Fruit fly (Drosophila melanogaster) whole organism, adult: Measurements from ENCODE around the gene Bdbt.

Experiments
- CG11617 ChIP-seq: fragments of 200-800 bp; sonication (Bioruptor generic); optimal IDR thresholded peaks from 2 replicates; lab custom pipeline; 2017; ENCODE audit warnings: mild to moderate bottlenecking, missing biosample characterization, missing genetic modification reagents, missing genetic modification characterization
- CG12768 ChIP-seq: fragments of 200-800 bp; sonication (Bioruptor generic); optimal IDR thresholded peaks from 2 replicates; lab custom pipeline; 2017; ENCODE audit warnings: missing biosample characterization, missing genetic modification characterization, mild to moderate bottlenecking, moderate library complexity, missing genetic modification reagents
- CG14711 ChIP-seq: fragments of 200-800 bp; sonication (Bioruptor generic); optimal IDR thresholded peaks from 2 replicates; lab custom pipeline; 2018; ENCODE audit warnings: missing biosample characterization, mild to moderate bottlenecking, missing genetic modification characterization, moderate library complexity
- CG1620 ChIP-seq: fragments of 200-800 bp; sonication (Bioruptor generic); optimal IDR thresholded peaks from 2 replicates; lab custom pipeline; 2016; ENCODE audit warnings: missing biosample characterization, missing genetic modification characterization
- CG33017 ChIP-seq: fragments of 200-800 bp; sonication (Bioruptor generic); optimal IDR thresholded peaks from 2 replicates; lab custom pipeline; 2018; ENCODE audit warnings: missing biosample characterization, mild to moderate bottlenecking, missing genetic modification characterization, moderate library complexity
- CG5204 ChIP-seq: fragments of 200-800 bp; sonication (Bioruptor generic); optimal IDR thresholded peaks from 2 replicates; lab custom pipeline; 2016; ENCODE audit warnings: missing biosample characterization, missing genetic modification characterization
- CG7045 ChIP-seq: fragments of 200-800 bp; sonication (Bioruptor generic); optimal IDR thresholded peaks from 2 replicates; lab custom pipeline; 2017; ENCODE audit warnings: missing biosample characterization, mild to moderate bottlenecking, missing genetic modification characterization
- CG7101 ChIP-seq: fragments of 200-800 bp; sonication (Bioruptor generic); optimal IDR thresholded peaks from 2 replicates; lab custom pipeline; 2018; ENCODE audit warnings: missing biosample characterization, mild to moderate bottlenecking, missing genetic modification characterization, moderate library complexity
- Clk ChIP-seq: fragments of 200-800 bp; sonication (Bioruptor generic); optimal IDR thresholded peaks from 2 replicates; lab custom pipeline; 2017; ENCODE audit warnings: missing biosample characterization, missing genetic modification characterization
- Crg-1 ChIP-seq: fragments of 200-800 bp; sonication (Bioruptor generic); optimal IDR thresholded peaks from 2 replicates; lab custom pipeline; 2016; ENCODE audit warnings: missing biosample characterization, missing genetic modification characterization
- Hr96 ChIP-seq: fragments of 200-800 bp; sonication (Bioruptor generic); optimal IDR thresholded peaks from 2 replicates; lab custom pipeline; 2016; ENCODE audit warnings: missing biosample characterization, missing genetic modification characterization
- Mnt ChIP-seq: fragments of 200-800 bp; sonication (Bioruptor generic); optimal IDR thresholded peaks from 2 replicates; lab custom pipeline; 2016; ENCODE audit warnings: missing biosample characterization, mild to moderate bottlenecking, missing genetic modification characterization
- bab1 ChIP-seq: fragments of 200-800 bp; sonication (Bioruptor generic); optimal IDR thresholded peaks from 3 replicates; lab custom pipeline; 2019; ENCODE audit warnings: missing biosample characterization, mild to moderate bottlenecking, missing genetic modification characterization, moderate library complexity
- cic ChIP-seq: fragments of 200-800 bp; sonication (Bioruptor generic); optimal IDR thresholded peaks from 2 replicates; lab custom pipeline; 2017; ENCODE audit warnings: missing biosample characterization, mild to moderate bottlenecking, missing genetic modification characterization, moderate library complexity
- cnc ChIP-seq, 2 experiments: fragments of >200 bp; optimal IDR thresholded peaks; 2 replicates each; lab custom pipeline; 2017
- kay ChIP-seq: fragments of 200-800 bp; sonication (Bioruptor generic); peaks from one replicate; lab custom pipeline; 2016; ENCODE audit warnings: missing biosample characterization, missing genetic modification characterization, borderline replicate concordance
- ovo ChIP-seq: fragments of 200-800 bp; sonication (Bioruptor generic); optimal IDR thresholded peaks from 2 replicates; lab custom pipeline; 2016; ENCODE audit warnings: missing biosample characterization, missing genetic modification characterization
- pad ChIP-seq: fragments of 200-800 bp; sonication (Bioruptor generic); optimal IDR thresholded peaks from 3 replicates; lab custom pipeline; 2017; ENCODE audit warnings: missing biosample characterization, missing genetic modification characterization, mild to moderate bottlenecking, moderate library complexity, missing genetic modification reagents
- tj ChIP-seq: fragments of 200-800 bp; sonication (Bioruptor generic); optimal IDR thresholded peaks from 3 replicates; lab custom pipeline; 2017; ENCODE audit warnings: missing biosample characterization, mild to moderate bottlenecking, missing genetic modification characterization, moderate library complexity
- toe ChIP-seq: fragments of 200-800 bp; sonication (Bioruptor generic); optimal IDR thresholded peaks from 2 replicates; lab custom pipeline; 2016; ENCODE audit warnings: missing biosample characterization, missing genetic modification characterization

The Bdbt gene

dm6 chr3R:21089416-21089815, 29.2 kb downstream of the Bdbt start:
- TF ChIP-seq Hr96 (GFP tag; lab: Kevin White, UChicago) = no peak
- no peak for TF ChIP-seq CG33017
- TF ChIP-seq tj = peak; percentile 31
- no peak for TF ChIP-seq Clk (GFP tag; lab: Kevin White, UChicago)
- no peak for TF ChIP-seq Mnt

dm6 chr3R:21084979-21085378, 33.7 kb downstream of the Bdbt start:
- TF ChIP-seq Mnt (no peak), CG5204 (GFP tag; lab: Kevin White, UChicago) (no peak)

dm6 chr3R:21080876-21081586, 37.6 kb downstream of the Bdbt start, which contains the start of gene HHEX:
TSS of gene HHEX (minus strand) at chr3R:21080926.
- no peak for TF ChIP-seq cic (GFP tag; lab: Kevin White, UChicago)
- no peak for TF ChIP-seq CG14711
- no peak for TF ChIP-seq cnc (optimal IDR thresholded peaks at IDR 0.05; lab: Kevin White, UChicago)
- no peak for TF ChIP-seq CG1620
- TF ChIP-seq CG7101 (tag; lab: Kevin White, UChicago) = no peak
- no peak for TF ChIP-seq CG7045 (GFP tag; lab: Kevin White, UChicago)
- no peak for TF ChIP-seq CG33017
- no peak for TF ChIP-seq Mnt
- no peak for TF ChIP-seq tj
- no peak for TF ChIP-seq kay
- no peak for TF ChIP-seq toe (GFP tag; lab: Kevin White, UChicago)
- no peak for TF ChIP-seq CG5204 (GFP tag; lab: Kevin White, UChicago)
- TF ChIP-seq Hr96 (GFP tag; lab: Kevin White, UChicago) = no peak
- no peak for TF ChIP-seq bab1 (GFP tag; lab: Kevin White, UChicago)
- no peak for TF ChIP-seq ovo (GFP tag; lab: Kevin White, UChicago)
- TF ChIP-seq Crg-1 = no peak
- no peak for TF ChIP-seq CG12768 (GFP tag; lab: Kevin White, UChicago)
- TF ChIP-seq pad (GFP tag; lab: Kevin White, UChicago) = no peak
- TF ChIP-seq Clk (GFP tag; lab: Kevin White, UChicago) = no peak
- TF ChIP-seq CG11617 (GFP tag; lab: Kevin White, UChicago) = no peak

dm6 chr3R:21078958-21079357, 39.7 kb downstream of the Bdbt start:
- TF ChIP-seq cic (GFP tag; lab: Kevin White, UChicago) = no peak
- no peak for TF ChIP-seq Hr96 (GFP tag; lab: Kevin White, UChicago)
- no peak for TF ChIP-seq CG7101 (tag; lab: Kevin White, UChicago)
- TF ChIP-seq cnc (optimal IDR thresholded peaks at IDR 0.05; lab: Kevin White, UChicago) = no peak
- TF ChIP-seq CG5204 (GFP tag; lab: Kevin White, UChicago) = no peak
- TF ChIP-seq kay = no peak
- no peak for TF ChIP-seq Mnt
- TF ChIP-seq toe (GFP tag; lab: Kevin White, UChicago) = no peak
- TF ChIP-seq Clk (GFP tag; lab: Kevin White, UChicago) = no peak
- no peak for TF ChIP-seq CG1620
- TF ChIP-seq pad (GFP tag; lab: Kevin White, UChicago) = no peak
- TF ChIP-seq CG14711 = no peak
- no peak for TF ChIP-seq CG33017
- no peak for TF ChIP-seq CG12768 (GFP tag; lab: Kevin White, UChicago)
- no peak for TF ChIP-seq CG11617 (GFP tag; lab: Kevin White, UChicago)
- no peak for TF ChIP-seq bab1 (GFP tag; lab: Kevin White, UChicago)
- no peak for TF ChIP-seq CG7045 (GFP tag; lab: Kevin White, UChicago)
- TF ChIP-seq ovo (GFP tag; lab: Kevin White, UChicago) = no peak

dm6 chr3R:21078211-21078610, 40.4 kb downstream of the Bdbt start:
- TF ChIP-seq CG7101 (tag; lab: Kevin White, UChicago) = no peak
- no peak for TF ChIP-seq toe (GFP tag; lab: Kevin White, UChicago)
- TF ChIP-seq CG33017 = no peak
- TF ChIP-seq Clk (GFP tag; lab: Kevin White, UChicago) = no peak
- no peak for TF ChIP-seq bab1 (GFP tag; lab: Kevin White, UChicago)
- no peak for TF ChIP-seq cnc (optimal IDR thresholded peaks at IDR 0.05; lab: Kevin White, UChicago)
- TF ChIP-seq kay = no peak
- TF ChIP-seq CG1620 = no peak
- no peak for TF ChIP-seq cic (GFP tag; lab: Kevin White, UChicago)
- TF ChIP-seq Mnt = no peak
- TF ChIP-seq CG5204 (GFP tag; lab: Kevin White, UChicago) = no peak
- no peak for TF ChIP-seq ovo (GFP tag; lab: Kevin White, UChicago)
- TF ChIP-seq CG11617 (GFP tag; lab: Kevin White, UChicago) = no peak
- TF ChIP-seq Crg-1 = no peak
- TF ChIP-seq CG7045 (GFP tag; lab: Kevin White, UChicago) = no peak
- TF ChIP-seq tj = no peak
- TF ChIP-seq CG12768 (GFP tag; lab: Kevin White, UChicago) = no peak
- TF ChIP-seq CG14711 = no peak

- no peak for TF ChIP-seq pad (GFP tag; lab: Kevin White, UChicago)
- TF ChIP-seq CG5204 (GFP tag; lab: Kevin White, UChicago) = no peak
- no peak for TF ChIP-seq Crg-1
- no peak for TF ChIP-seq CG33017
- no peak for TF ChIP-seq CG1620
Measured at dm6 chr3R:21077577-21077976, 41.1 kb downstream of the Bdbt start.

- no peak for TF ChIP-seq tj
- no peak for TF ChIP-seq pad (GFP tag; lab: Kevin White, UChicago)
- TF ChIP-seq Mnt = no peak
- TF ChIP-seq kay = no peak
- TF ChIP-seq CG11617 (GFP tag; lab: Kevin White, UChicago) = no peak
- TF ChIP-seq ovo (GFP tag; lab: Kevin White, UChicago) = no peak
- TF ChIP-seq cnc (optimal IDR thresholded peaks at IDR 0.05; lab: Kevin White, UChicago) = no peak
- TF ChIP-seq cic (GFP tag; lab: Kevin White, UChicago) = no peak
- no peak for TF ChIP-seq CG7045 (GFP tag; lab: Kevin White, UChicago)
- no peak for TF ChIP-seq bab1 (GFP tag; lab: Kevin White, UChicago)
- TF ChIP-seq Hr96 (GFP tag; lab: Kevin White, UChicago) = no peak
- no peak for TF ChIP-seq CG5204 (GFP tag; lab: Kevin White, UChicago)
Measured at dm6 chr3R:21073707-21074106, 44.9 kb downstream of the Bdbt start, which contains the start of gene dmrt93B. TSS of gene dmrt93B (plus strand) at chr3R:21074007.
